Worm (Caenorhabditis elegans) whole organism, young adult: ENCODE measurements around the gene dop-6.

Experiments used
- B0019.2 ChIP-seq: fragments of 200-800 bp; sonication (Bioruptor generic); conservative IDR thresholded peaks from 2 replicates; pipeline ENCODE4 v1.3.6; 2022; ENCODE audit warnings: missing genetic modification reagents, missing genetic modification characterization, missing compliant biosample characterization
- D2030.7 ChIP-seq: fragments of 200-800 bp; sonication (Bioruptor generic); IDR thresholded peaks from 2 replicates; pipeline ENCODE4 v1.3.6; 2022; ENCODE audit warnings: missing genetic modification reagents, missing genetic modification characterization, missing compliant biosample characterization
- F52B5.7 ChIP-seq: sonication (generic microtip); optimal IDR thresholded peaks from 2 replicates; lab custom pipeline; 2016; ENCODE audit warnings: mild to moderate bottlenecking, missing genetic modification characterization, missing compliant biosample characterization
- F55B11.4 ChIP-seq: sonication (generic microtip); optimal IDR thresholded peaks from 2 replicates; lab custom pipeline; 2016; ENCODE audit warnings: missing compliant biosample characterization, missing genetic modification characterization, borderline replicate concordance; ENCODE audit not compliant: insufficient read depth
- T26A5.8 ChIP-seq: sonication (generic microtip); optimal IDR thresholded peaks from 2 replicates; lab custom pipeline; 2016; ENCODE audit warnings: missing genetic modification characterization, missing compliant biosample characterization
- Y53G8AR.9 ChIP-seq: fragments of 200-800 bp; sonication (Bioruptor generic); conservative IDR thresholded peaks from 2 replicates; pipeline ENCODE4 v1.3.6; 2022; ENCODE audit warnings: missing genetic modification reagents, missing genetic modification characterization, missing compliant biosample characterization
- Y56A3A.18 ChIP-seq: fragments of 200-800 bp; sonication (Bioruptor generic); IDR thresholded peaks from 2 replicates; pipeline ENCODE4 v1.3.6; 2022; ENCODE audit warnings: missing genetic modification reagents, missing genetic modification characterization, missing compliant biosample characterization
- ZK185.1 ChIP-seq: sonication (generic microtip); optimal IDR thresholded peaks from 2 replicates; lab custom pipeline; 2016; ENCODE audit warnings: mild to moderate bottlenecking, missing genetic modification characterization, missing compliant biosample characterization; ENCODE audit not compliant: poor library complexity, severe bottlenecking
- akir-1 ChIP-seq: fragments of 200-800 bp; sonication (Bioruptor generic); optimal IDR thresholded peaks from 2 replicates; lab custom pipeline; 2018; ENCODE audit warnings: mild to moderate bottlenecking, missing genetic modification characterization, moderate library complexity, missing compliant biosample characterization
- ama-1 ChIP-seq, 3 experiments: fragments of 150-350 bp in 1 of 3; sonication (generic microtip) in 2 of 3; optimal IDR thresholded peaks; 2 replicates each; lab custom pipeline; 2014 to 2018; ENCODE audit warnings: missing biosample characterization in 2 of 3, missing genetic modification characterization in 2 of 3, missing genetic modification reagents in 2 of 3
- aptf-2 ChIP-seq: fragments of 200-800 bp; sonication (Bioruptor generic); conservative IDR thresholded peaks from 2 replicates; pipeline ENCODE4 v1.3.6; 2022; ENCODE audit warnings: missing genetic modification reagents, missing genetic modification characterization, missing compliant biosample characterization
- athp-1 ChIP-seq: sonication (generic microtip); optimal IDR thresholded peaks from 2 replicates; lab custom pipeline; 2017; ENCODE audit warnings: mild to moderate bottlenecking, missing genetic modification characterization, missing compliant biosample characterization
- bed-2 ChIP-seq: fragments of 200-800 bp; sonication (Bioruptor generic); IDR thresholded peaks from 2 replicates; pipeline ENCODE4 v1.3.6; 2022; ENCODE audit warnings: missing genetic modification reagents, missing genetic modification characterization, missing compliant biosample characterization
- ceh-79 ChIP-seq: sonication (generic microtip); optimal IDR thresholded peaks from 2 replicates; lab custom pipeline; 2017; ENCODE audit warnings: mild to moderate bottlenecking, missing genetic modification characterization, missing compliant biosample characterization
- ceh-91 ChIP-seq: fragments of 200-800 bp; sonication (Bioruptor generic); IDR thresholded peaks from 2 replicates; pipeline ENCODE4 v1.3.6; 2022; ENCODE audit warnings: missing genetic modification reagents, missing genetic modification characterization, missing compliant biosample characterization
- dpl-1 ChIP-seq: fragments of 150-350 bp; optimal IDR thresholded peaks from 2 replicates; lab custom pipeline; 2014; ENCODE audit warnings: missing biosample characterization, missing genetic modification reagents, missing genetic modification characterization
- efl-1 ChIP-seq: fragments of 150-350 bp; optimal IDR thresholded peaks from 2 replicates; lab custom pipeline; 2014; ENCODE audit warnings: missing biosample characterization, missing genetic modification reagents, missing genetic modification characterization
- egl-18 ChIP-seq: fragments of 200-800 bp; sonication (Bioruptor generic); IDR thresholded peaks from 2 replicates; pipeline ENCODE4 v1.3.6; 2022; ENCODE audit warnings: missing genetic modification reagents, missing genetic modification characterization, missing compliant biosample characterization
- egl-44 ChIP-seq: fragments of 200-800 bp; sonication (Bioruptor generic); IDR thresholded peaks from 2 replicates; pipeline ENCODE4 v1.3.6; 2022; ENCODE audit warnings: missing genetic modification reagents, missing genetic modification characterization, missing compliant biosample characterization
- ekl-4 ChIP-seq: fragments of 200-800 bp; sonication (Bioruptor generic); IDR thresholded peaks from 2 replicates; pipeline ENCODE4 v1.3.6; 2022; ENCODE audit warnings: missing genetic modification reagents, missing genetic modification characterization, missing compliant biosample characterization
- gei-17 ChIP-seq: fragments of 200-800 bp; sonication (Bioruptor generic); optimal IDR thresholded peaks from 2 replicates; lab custom pipeline; 2018; ENCODE audit warnings: mild to moderate bottlenecking, missing genetic modification characterization, missing compliant biosample characterization
- hmg-1.2 ChIP-seq: fragments of 200-800 bp; sonication (Bioruptor generic); IDR thresholded peaks from 2 replicates; pipeline ENCODE4 v1.3.6; 2022; ENCODE audit warnings: missing genetic modification reagents, missing genetic modification characterization, missing compliant biosample characterization
- hmg-20 ChIP-seq: fragments of 200-800 bp; sonication (Bioruptor generic); IDR thresholded peaks from 2 replicates; pipeline ENCODE4 v1.3.6; 2022; ENCODE audit warnings: missing genetic modification reagents, missing genetic modification characterization, missing compliant biosample characterization
- hrde-1 ChIP-seq: sonication (generic microtip); optimal IDR thresholded peaks from 2 replicates; lab custom pipeline; 2016; ENCODE audit warnings: missing genetic modification characterization, mild to moderate bottlenecking, missing compliant biosample characterization, moderate library complexity, missing genotype, missing genetic modification reagents, borderline replicate concordance
- lag-1 ChIP-seq: fragments of 200-800 bp; sonication (Bioruptor generic); IDR thresholded peaks from 2 replicates; pipeline ENCODE4 v1.3.6; 2022; ENCODE audit warnings: missing genetic modification reagents, missing genetic modification characterization, missing compliant biosample characterization
- let-526 ChIP-seq: fragments of 200-800 bp; sonication (Bioruptor generic); IDR thresholded peaks from 2 replicates; pipeline ENCODE4 v1.3.6; 2022; ENCODE audit warnings: missing genetic modification reagents, missing genetic modification characterization, missing compliant biosample characterization
- lin-40 ChIP-seq: sonication (generic microtip); optimal IDR thresholded peaks from 2 replicates; lab custom pipeline; 2016; ENCODE audit warnings: missing genetic modification characterization, mild to moderate bottlenecking, missing compliant biosample characterization, missing genotype, missing genetic modification reagents
- lin-54 ChIP-seq: fragments of 200-800 bp; sonication (Bioruptor generic); optimal IDR thresholded peaks from 2 replicates; lab custom pipeline; 2018; ENCODE audit warnings: mild to moderate bottlenecking, missing genetic modification characterization, missing compliant biosample characterization
- lir-1 ChIP-seq: fragments of 200-800 bp; sonication (Bioruptor generic); conservative IDR thresholded peaks from 2 replicates; pipeline ENCODE4 v1.3.6; 2022; ENCODE audit warnings: missing genetic modification reagents, missing genetic modification characterization, missing compliant biosample characterization
- lsl-1 ChIP-seq: fragments of 200-800 bp; sonication (Bioruptor generic); optimal IDR thresholded peaks from 2 replicates; lab custom pipeline; 2018; ENCODE audit warnings: mild to moderate bottlenecking, missing genetic modification characterization, moderate library complexity, missing compliant biosample characterization
- lsy-27 ChIP-seq: sonication (generic microtip); optimal IDR thresholded peaks from 2 replicates; lab custom pipeline; 2017; ENCODE audit warnings: missing genetic modification characterization, mild to moderate bottlenecking, missing compliant biosample characterization, antibody characterized with exemption, missing genotype, borderline replicate concordance; ENCODE audit not compliant: insufficient read depth
- madf-10 ChIP-seq: sonication (generic microtip); optimal IDR thresholded peaks from 2 replicates; lab custom pipeline; 2016; ENCODE audit warnings: mild to moderate bottlenecking, missing genetic modification characterization, missing compliant biosample characterization
- madf-3 ChIP-seq: fragments of 200-800 bp; sonication (Bioruptor generic); IDR thresholded peaks from 2 replicates; pipeline ENCODE4 v1.3.6; 2022; ENCODE audit warnings: missing genetic modification reagents, missing genetic modification characterization, missing compliant biosample characterization
- madf-6 ChIP-seq: fragments of 200-800 bp; sonication (Bioruptor generic); IDR thresholded peaks from 2 replicates; pipeline ENCODE4 v1.3.6; 2022; ENCODE audit warnings: missing genetic modification reagents, missing genetic modification characterization, missing compliant biosample characterization
- mes-4 ChIP-seq: sonication (generic microtip); optimal IDR thresholded peaks from 2 replicates; lab custom pipeline; 2016; ENCODE audit warnings: missing genotype, missing genetic modification characterization, missing compliant biosample characterization
- nfya-2 ChIP-seq: fragments of 200-800 bp; sonication (Bioruptor generic); IDR thresholded peaks from 2 replicates; pipeline ENCODE4 v1.3.6; 2022; ENCODE audit warnings: missing genetic modification reagents, missing genetic modification characterization, missing compliant biosample characterization
- nhr-179 ChIP-seq: sonication (generic microtip); optimal IDR thresholded peaks from 2 replicates; lab custom pipeline; 2016; ENCODE audit warnings: mild to moderate bottlenecking, missing genetic modification characterization, missing compliant biosample characterization
- nhr-90 ChIP-seq: sonication (generic microtip); optimal IDR thresholded peaks from 2 replicates; lab custom pipeline; 2016; ENCODE audit warnings: missing genotype, mild to moderate bottlenecking, missing genetic modification characterization, missing compliant biosample characterization
- rpc-1 ChIP-seq, 2 experiments: fragments of 150-350 bp in 1 of 2; sonication (generic microtip) in 1 of 2; optimal IDR thresholded peaks; 2 replicates each; lab custom pipeline; 2014 to 2018; ENCODE audit warnings: missing biosample characterization in 1 of 2, missing genetic modification characterization in 1 of 2, missing genetic modification reagents in 1 of 2, missing genotype in 1 of 2
- sea-2 ChIP-seq: fragments of 200-800 bp; sonication (Bioruptor generic); IDR thresholded peaks from 2 replicates; pipeline ENCODE4 v1.3.6; 2022; ENCODE audit warnings: missing genetic modification characterization, missing compliant biosample characterization
- somi-1 ChIP-seq: fragments of 200-800 bp; sonication (Bioruptor generic); optimal IDR thresholded peaks from 2 replicates; lab custom pipeline; 2018; ENCODE audit warnings: mild to moderate bottlenecking, missing genetic modification characterization, missing compliant biosample characterization
- ztf-25 ChIP-seq: fragments of 200-800 bp; sonication (Bioruptor generic); IDR thresholded peaks from 2 replicates; pipeline ENCODE4 v1.3.6; 2022; ENCODE audit warnings: missing genetic modification reagents, missing genetic modification characterization, missing compliant biosample characterization

dop-6 gene

DNA sequence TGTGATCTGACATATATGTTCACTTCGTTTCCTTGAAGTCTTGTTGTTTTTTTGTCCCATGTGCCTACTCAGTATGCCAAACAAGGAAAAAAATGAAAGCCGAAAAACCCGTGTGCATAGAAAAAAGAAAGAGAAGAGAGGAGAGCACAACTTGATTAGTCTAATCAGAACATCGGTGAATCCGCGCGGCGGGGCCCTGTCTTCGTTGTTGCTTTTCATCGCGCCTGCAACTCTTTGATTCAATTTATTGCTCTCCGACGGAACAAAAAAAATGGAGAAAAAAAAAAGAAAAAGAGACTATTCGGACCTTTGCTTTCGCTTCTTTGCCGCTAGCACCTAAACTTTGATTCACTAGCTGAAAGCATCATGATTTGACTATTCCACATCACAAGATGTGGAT lies 5.7 kb upstream of the dop-6 start (continued):
- TF ChIP-seq bed-2 (GFP tag; lab: Robert Waterston, UW): no peak
- no peak for TF ChIP-seq Y53G8AR.9 (GFP tag; lab: Robert Waterston, UW)
- no peak for TF ChIP-seq lin-40 (tag; lab: Kevin White, UChicago)

DNA sequence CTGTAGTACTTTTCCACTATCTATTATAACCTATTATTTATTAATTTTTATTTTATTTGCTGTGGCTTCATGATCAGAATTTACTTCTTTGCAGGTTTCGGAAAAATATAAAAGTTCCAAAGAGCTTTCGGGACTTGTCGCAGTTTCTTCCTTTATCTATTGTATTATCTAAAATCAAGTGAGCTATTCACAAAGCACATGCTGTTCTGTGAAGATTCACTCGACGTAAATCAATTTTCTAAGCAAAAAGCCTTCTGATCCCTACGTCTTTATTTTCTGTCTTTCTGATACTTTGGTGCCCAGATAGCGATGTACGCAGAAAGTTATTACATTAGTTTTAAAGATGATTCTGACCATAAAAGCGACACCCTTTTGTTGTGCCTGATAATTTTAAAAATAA lies 3.6 kb upstream of the dop-6 start:
- TF ChIP-seq dpl-1 (GFP tag; lab: Kevin White, UChicago) (no peak), egl-44 (GFP tag; lab: Robert Waterston, UW) (no peak), Y53G8AR.9 (GFP tag; lab: Robert Waterston, UW) (no peak), ZK185.1 (tag; lab: Kevin White, UChicago) (no peak), F55B11.4 (tag; lab: Kevin White, UChicago) (no peak), hmg-1.2 (no peak), hmg-20 (GFP tag; lab: Robert Waterston, UW) (no peak), B0019.2 (GFP tag; lab: Robert Waterston, UW) (no peak), lag-1 (GFP tag; lab: Robert Waterston, UW) (no peak), lsl-1 (GFP tag; lab: Kevin White, UChicago) (no peak), efl-1 (GFP tag; lab: Kevin White, UChicago) (no peak), hrde-1 (tag; lab: Kevin White, UChicago) (no peak), ceh-79 (tag; lab: Kevin White, UChicago) (no peak), nhr-90 (tag; lab: Kevin White, UChicago) (no peak), ztf-25 (no peak), rpc-1 (optimal IDR thresholded peaks at IDR 0.05; lab: Kevin White, UChicago) (no peak), rpc-1 (tag; optimal IDR thresholded peaks at IDR 0.05; lab: Kevin White, UChicago) (no peak)

DNA sequence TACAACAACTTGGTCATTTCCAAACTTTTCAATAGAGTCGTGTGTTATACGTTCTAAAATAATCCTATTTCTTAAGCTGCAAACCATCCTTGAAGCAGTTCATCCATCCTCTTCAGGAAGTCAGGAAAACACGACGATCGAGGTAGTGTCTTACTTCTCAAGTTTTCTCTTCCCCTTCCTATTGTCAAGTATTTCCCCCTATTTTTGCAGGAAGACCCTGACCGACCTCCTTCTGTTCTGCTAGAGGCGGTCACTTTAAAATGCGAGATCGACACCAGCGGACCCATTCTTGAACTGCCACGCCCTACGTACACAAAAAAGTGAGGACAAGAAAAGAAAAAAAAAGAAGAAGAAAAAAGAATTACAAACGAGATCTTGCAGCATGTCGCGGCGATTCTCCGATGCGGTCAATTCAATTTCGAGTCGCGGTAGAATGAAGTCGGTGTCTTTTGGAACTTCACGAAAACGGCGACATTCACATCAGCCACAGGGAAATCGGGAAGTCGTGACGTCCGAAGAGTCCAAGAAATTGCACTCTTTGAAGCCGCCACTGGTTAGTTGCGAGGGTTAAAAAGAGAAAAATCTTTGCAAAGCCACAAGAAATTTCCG lies 2.3 kb downstream of the dop-6 start:
- TF ChIP-seq madf-3 (GFP tag; lab: Robert Waterston, UW) (no peak), mes-4 (tag; lab: Kevin White, UChicago) (no peak), aptf-2 (GFP tag; lab: Robert Waterston, UW) (no peak), Y53G8AR.9 (GFP tag; lab: Robert Waterston, UW) (no peak), F52B5.7 (no peak), T26A5.8 (tag; lab: Kevin White, UChicago) (no peak), somi-1 (GFP tag; lab: Kevin White, UChicago) (no peak), akir-1 (no peak), let-526 (no peak), hmg-1.2 (no peak), ceh-91 (GFP tag; lab: Robert Waterston, UW) (no peak), madf-10 (tag; lab: Kevin White, UChicago) (no peak), Y56A3A.18 (no peak), gei-17 (no peak), sea-2 (GFP tag; lab: Robert Waterston, UW) (no peak), D2030.7 (no peak), lir-1 (GFP tag; lab: Robert Waterston, UW) (no peak)
- TF ChIP-seq, all 124 proteins: peak for 0

DNA sequence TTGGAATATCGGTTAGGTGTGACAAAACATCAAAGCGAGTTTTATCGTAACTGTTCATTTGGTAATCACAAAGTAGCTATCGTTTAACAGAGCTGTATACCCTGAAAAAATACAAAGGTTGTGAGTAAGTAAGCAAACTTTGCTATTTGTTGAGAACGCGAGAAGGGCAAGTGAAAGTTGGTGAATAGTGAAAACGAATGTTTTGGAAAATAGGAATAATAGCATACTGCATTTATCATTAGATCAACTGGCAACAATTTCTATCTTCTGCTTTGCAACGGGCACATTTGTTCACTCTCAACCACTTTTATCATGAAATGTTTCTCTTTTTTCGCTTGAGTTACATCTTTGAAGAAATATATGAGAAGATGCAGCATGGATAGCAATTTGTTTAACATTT lies 8.2 kb downstream of the dop-6 start, which contains the start of gene C24A8.5:
C24A8.5 (minus strand) TSS at position 101 of the 400 bp plus-strand sequence.
- TF ChIP-seq ama-1 (optimal IDR thresholded peaks at IDR 0.05; lab: Kevin White, UChicago) (no peak), ama-1 (GFP tag; optimal IDR thresholded peaks at IDR 0.05; lab: Kevin White, UChicago) (no peak), F52B5.7 (no peak), madf-3 (GFP tag; lab: Robert Waterston, UW) (no peak), madf-6 (no peak), rpc-1 (optimal IDR thresholded peaks at IDR 0.05; lab: Kevin White, UChicago) (no peak), rpc-1 (tag; optimal IDR thresholded peaks at IDR 0.05; lab: Kevin White, UChicago) (no peak), egl-18 (GFP tag; lab: Robert Waterston, UW) (no peak), lsy-27 (tag; lab: Kevin White, UChicago) (no peak), Y56A3A.18 (no peak), athp-1 (tag; lab: Kevin White, UChicago) (no peak), nhr-179 (tag; lab: Kevin White, UChicago) (no peak), hrde-1 (tag; lab: Kevin White, UChicago) (no peak), ekl-4 (GFP tag; lab: Robert Waterston, UW) (no peak), lin-54 (no peak), nfya-2 (GFP tag; lab: Robert Waterston, UW) (no peak)
